Worm (Caenorhabditis elegans) whole organism, early embryonic: ENCODE measurements around the gene B0198.3.

Experiments used
- ama-1 ChIP-seq: fragments of 150-350 bp; optimal IDR thresholded peaks from 2 replicates; lab custom pipeline; 2014
- ets-7 ChIP-seq: sonication (generic microtip); optimal IDR thresholded peaks from 2 replicates; lab custom pipeline; 2016; ENCODE audit warnings: missing genotype, missing genetic modification characterization, missing compliant biosample characterization
- tra-4 ChIP-seq: sonication (generic microtip); optimal IDR thresholded peaks from 2 replicates; lab custom pipeline; 2017; ENCODE audit warnings: missing genetic modification characterization, missing compliant biosample characterization

- no peak for TF ChIP-seq ama-1 (lab: Kevin White, UChicago)
- no peak for TF ChIP-seq ets-7 (tag; lab: Kevin White, UChicago)
- no peak for TF ChIP-seq tra-4 (tag; lab: Kevin White, UChicago)
Measured at ce11 chrX:12095200-12095599, 38.3 kb upstream of the B0198.3 start.
